Fruit fly (Drosophila melanogaster) whole organism, embryonic: ENCODE measurements around the gene CG43750.

Experiments used
- Adf1 ChIP-seq: fragments of 200-800 bp; sonication (Bioruptor generic); IDR thresholded peaks from 2 replicates; pipeline ENCODE4 v1.3.6; 2022; ENCODE audit warnings: missing biosample characterization, missing genetic modification characterization
- B-H2 ChIP-seq: fragments of 200-800 bp; sonication (Bioruptor generic); optimal IDR thresholded peaks from 2 replicates; lab custom pipeline; 2018; ENCODE audit warnings: missing biosample characterization, mild to moderate bottlenecking, missing genetic modification characterization
- BEAF-32 ChIP-seq: fragments of 200-800 bp; sonication (Bioruptor generic); optimal IDR thresholded peaks from 3 replicates; lab custom pipeline; 2017; ENCODE audit warnings: missing biosample characterization, missing genetic modification characterization, mild to moderate bottlenecking, moderate library complexity, missing genetic modification reagents
- CG11696 ChIP-seq: fragments of 200-800 bp; sonication (Bioruptor generic); IDR thresholded peaks from 2 replicates; pipeline ENCODE4 v1.3.6; 2022; ENCODE audit warnings: missing biosample characterization, missing genetic modification characterization
- CG13424 ChIP-seq: fragments of 200-800 bp; sonication (Bioruptor generic); optimal IDR thresholded peaks from 2 replicates; lab custom pipeline; 2019; ENCODE audit warnings: missing biosample characterization, mild to moderate bottlenecking, missing genetic modification characterization, moderate library complexity
- CG14014 ChIP-seq: fragments of 200-800 bp; sonication (Bioruptor generic); IDR thresholded peaks from 2 replicates; pipeline ENCODE4 v1.3.6; 2022; ENCODE audit warnings: missing biosample characterization, missing genetic modification characterization
- CG14441 ChIP-seq: fragments of 200-800 bp; sonication (Bioruptor generic); IDR thresholded peaks from 2 replicates; pipeline ENCODE4 v1.3.6; 2022; ENCODE audit warnings: missing biosample characterization, missing genetic modification characterization
- CG15479 ChIP-seq: fragments of 200-800 bp; sonication (Bioruptor generic); optimal IDR thresholded peaks from 3 replicates; lab custom pipeline; 2019; ENCODE audit warnings: missing biosample characterization, mild to moderate bottlenecking, missing genetic modification characterization, moderate library complexity
- CG1602 ChIP-seq: fragments of 200-800 bp; sonication (Bioruptor generic); optimal IDR thresholded peaks from 3 replicates; lab custom pipeline; 2016; ENCODE audit warnings: missing biosample characterization, missing genetic modification characterization
- CG17328 ChIP-seq: fragments of 200-800 bp; sonication (Bioruptor generic); IDR thresholded peaks from 2 replicates; pipeline ENCODE4 v1.3.6; 2022; ENCODE audit warnings: missing biosample characterization, missing genetic modification characterization
- CG17359 ChIP-seq: fragments of 200-800 bp; sonication (Bioruptor generic); optimal IDR thresholded peaks from 3 replicates; lab custom pipeline; 2018; ENCODE audit warnings: missing biosample characterization, mild to moderate bottlenecking, missing genetic modification characterization, moderate library complexity
- CG1792 ChIP-seq: fragments of 200-800 bp; sonication (Bioruptor generic); optimal IDR thresholded peaks from 2 replicates; lab custom pipeline; 2016; ENCODE audit warnings: missing biosample characterization, missing genetic modification characterization
- CG32767 ChIP-seq: fragments of 200-800 bp; sonication (Bioruptor generic); IDR thresholded peaks from 2 replicates; pipeline ENCODE4 v1.3.6; 2022; ENCODE audit warnings: missing biosample characterization, missing genetic modification characterization
- CG4360 ChIP-seq: fragments of 200-800 bp; sonication (Bioruptor generic); IDR thresholded peaks from 2 replicates; pipeline ENCODE4 v1.3.6; 2022; ENCODE audit warnings: missing biosample characterization, missing genetic modification characterization
- CG4617 ChIP-seq: fragments of 200-800 bp; sonication (Bioruptor generic); optimal IDR thresholded peaks from 3 replicates; lab custom pipeline; 2016; ENCODE audit warnings: missing biosample characterization, missing genetic modification characterization, borderline replicate concordance
- CG6175 ChIP-seq: fragments of 200-800 bp; sonication (Bioruptor generic); IDR thresholded peaks from 3 replicates; pipeline ENCODE4 v1.3.6; 2022; ENCODE audit warnings: missing biosample characterization, missing genetic modification characterization
- CG8089 ChIP-seq: fragments of 200-800 bp; sonication (Bioruptor generic); optimal IDR thresholded peaks from 3 replicates; lab custom pipeline; 2016; ENCODE audit warnings: missing biosample characterization, missing genetic modification characterization
- CG8478 ChIP-seq: fragments of >200 bp; optimal IDR thresholded peaks from 2 replicates; lab custom pipeline; 2018
- CG9817 ChIP-seq: fragments of 200-800 bp; sonication (Bioruptor generic); optimal IDR thresholded peaks from 2 replicates; lab custom pipeline; 2018; ENCODE audit warnings: missing biosample characterization, mild to moderate bottlenecking, missing genetic modification characterization, moderate library complexity
- CG9932 ChIP-seq: fragments of 200-800 bp; sonication (Bioruptor generic); IDR thresholded peaks from 2 replicates; pipeline ENCODE4 v1.3.6; 2022; ENCODE audit warnings: missing biosample characterization, missing genetic modification characterization
- CTCF ChIP-seq: fragments of 200-800 bp; sonication (Bioruptor generic); optimal IDR thresholded peaks from 2 replicates; lab custom pipeline; 2017; ENCODE audit warnings: missing biosample characterization, mild to moderate bottlenecking, missing genetic modification characterization, moderate library complexity
- Camta ChIP-seq: fragments of 200-800 bp; sonication (Bioruptor generic); optimal IDR thresholded peaks from 2 replicates; lab custom pipeline; 2016; ENCODE audit warnings: missing biosample characterization, missing genetic modification characterization
- D19A ChIP-seq: fragments of 200-800 bp; optimal IDR thresholded peaks from 3 replicates; lab custom pipeline; 2019; ENCODE audit warnings: missing biosample characterization, mild to moderate bottlenecking, missing genetic modification characterization, moderate library complexity
- E2f2 ChIP-seq: fragments of 200-800 bp; sonication (Bioruptor generic); IDR thresholded peaks from 2 replicates; pipeline ENCODE4 v1.3.6; 2022; ENCODE audit warnings: missing biosample characterization, missing genetic modification characterization
- Elba2 ChIP-seq: fragments of 200-800 bp; sonication (Bioruptor generic); optimal IDR thresholded peaks from 3 replicates; lab custom pipeline; 2016; ENCODE audit warnings: missing biosample characterization, missing genetic modification characterization
- Ets65A ChIP-seq: fragments of 200-800 bp; sonication (Bioruptor generic); peaks from one replicate; lab custom pipeline; 2016; ENCODE audit warnings: missing biosample characterization, missing genetic modification characterization
- Hmx ChIP-seq: fragments of 200-800 bp; sonication (Bioruptor generic); optimal IDR thresholded peaks from 2 replicates; lab custom pipeline; 2016; ENCODE audit warnings: missing biosample characterization, missing genetic modification characterization
- Hsf ChIP-seq: fragments of 200-800 bp; sonication (Bioruptor generic); optimal IDR thresholded peaks from 3 replicates; lab custom pipeline; 2016; ENCODE audit warnings: missing biosample characterization, missing genetic modification characterization
- Mes4 ChIP-seq: fragments of 200-800 bp; sonication (Bioruptor generic); optimal IDR thresholded peaks from 2 replicates; lab custom pipeline; 2016; ENCODE audit warnings: missing biosample characterization, missing genetic modification characterization
- Pdp1 ChIP-seq, 2 experiments: fragments of 200-800 bp; sonication (Bioruptor generic); optimal IDR thresholded peaks; 3 replicates each; lab custom pipeline; 2016; ENCODE audit warnings: missing biosample characterization in 2 of 2, missing genetic modification characterization in 2 of 2, mild to moderate bottlenecking in 1 of 2, moderate library complexity in 1 of 2
- Sox100B ChIP-seq: fragments of 200-800 bp; sonication (Bioruptor generic); optimal IDR thresholded peaks from 3 replicates; lab custom pipeline; 2018; ENCODE audit warnings: missing biosample characterization, mild to moderate bottlenecking, missing genetic modification characterization
- Trl ChIP-seq, 3 experiments: fragments of >200 bp in 2 of 3; fragments of 200-800 bp in 1 of 3; sonication (Bioruptor generic) in 1 of 3; optimal IDR thresholded peaks; 2 replicates in 1 of 3; 3 replicates in 2 of 3; lab custom pipeline; 2016 to 2017; ENCODE audit warnings: missing biosample characterization in 1 of 3, missing genetic modification characterization in 1 of 3
- Xrp1 ChIP-seq: fragments of 200-800 bp; sonication (Bioruptor generic); IDR thresholded peaks from 2 replicates; pipeline ENCODE4 v1.3.6; 2022; ENCODE audit warnings: missing biosample characterization, missing genetic modification characterization
- abd-A ChIP-seq: fragments of 200-800 bp; sonication (Bioruptor generic); optimal IDR thresholded peaks from 3 replicates; lab custom pipeline; 2019; ENCODE audit warnings: missing biosample characterization, mild to moderate bottlenecking, missing genetic modification characterization, moderate library complexity
- bbx ChIP-seq: fragments of 200-800 bp; sonication (Bioruptor generic); IDR thresholded peaks from 2 replicates; pipeline ENCODE4 v1.3.6; 2022; ENCODE audit warnings: missing biosample characterization, missing genetic modification characterization; ENCODE audit not compliant: partially characterized antibody
- cato ChIP-seq: fragments of 200-800 bp; sonication (Bioruptor generic); optimal IDR thresholded peaks from 2 replicates; lab custom pipeline; 2016; ENCODE audit warnings: missing biosample characterization, missing genetic modification characterization, borderline replicate concordance
- chif ChIP-seq, 2 experiments: fragments of 200-800 bp; sonication (Bioruptor generic); optimal IDR thresholded peaks; 3 replicates each; lab custom pipeline; 2016; ENCODE audit warnings: missing biosample characterization in 2 of 2, missing genetic modification characterization in 2 of 2
- chinmo ChIP-seq: fragments of 200-800 bp; sonication (Bioruptor generic); IDR thresholded peaks from 4 replicates; pipeline ENCODE4 v1.3.6; 2022; ENCODE audit warnings: missing biosample characterization, missing genetic modification characterization; ENCODE audit not compliant: partially characterized antibody
- chm ChIP-seq: fragments of 200-800 bp; sonication (Bioruptor generic); IDR thresholded peaks from 2 replicates; pipeline ENCODE4 v1.3.6; 2022; ENCODE audit warnings: missing biosample characterization, missing genetic modification characterization
- croc ChIP-seq: fragments of 200-800 bp; sonication (Bioruptor generic); conservative IDR thresholded peaks from 3 replicates; pipeline ENCODE4 v1.3.6; 2022; ENCODE audit warnings: missing biosample characterization, missing genetic modification characterization
- dan ChIP-seq: fragments of 200-800 bp; sonication (Bioruptor generic); IDR thresholded peaks from 2 replicates; pipeline ENCODE4 v1.3.6; 2022; ENCODE audit warnings: missing biosample characterization, missing genetic modification characterization
- fu2 ChIP-seq: fragments of 200-800 bp; sonication (Bioruptor generic); optimal IDR thresholded peaks from 2 replicates; lab custom pipeline; 2016; ENCODE audit warnings: missing biosample characterization, missing genetic modification characterization
- p53 ChIP-seq: fragments of 200-800 bp; sonication (Bioruptor generic); optimal IDR thresholded peaks from 2 replicates; lab custom pipeline; 2016; ENCODE audit warnings: missing biosample characterization, missing genetic modification characterization
- run ChIP-seq: fragments of 200-800 bp; sonication (Bioruptor generic); optimal IDR thresholded peaks from 3 replicates; lab custom pipeline; 2018; ENCODE audit warnings: missing biosample characterization, mild to moderate bottlenecking, missing genetic modification characterization
- salm ChIP-seq: fragments of 200-800 bp; sonication (Bioruptor generic); optimal IDR thresholded peaks from 2 replicates; lab custom pipeline; 2018; ENCODE audit warnings: missing biosample characterization, mild to moderate bottlenecking, missing genetic modification characterization
- slou ChIP-seq: fragments of 200-800 bp; sonication (Bioruptor generic); optimal IDR thresholded peaks from 3 replicates; lab custom pipeline; 2016; ENCODE audit warnings: missing biosample characterization, missing genetic modification characterization
- tap ChIP-seq: fragments of 200-800 bp; optimal IDR thresholded peaks from 3 replicates; lab custom pipeline; 2019; ENCODE audit warnings: missing biosample characterization, mild to moderate bottlenecking, missing genetic modification characterization, moderate library complexity
- tll ChIP-seq, 2 experiments: fragments of 200-800 bp in 1 of 2; fragments of >200 bp in 1 of 2; sonication (Bioruptor generic) in 1 of 2; optimal IDR thresholded peaks; 2 replicates each; lab custom pipeline; 2017 to 2019; ENCODE audit warnings: missing biosample characterization in 2 of 2, missing genetic modification characterization in 2 of 2, mild to moderate bottlenecking in 1 of 2, moderate library complexity in 1 of 2
- unpg ChIP-seq: fragments of 200-800 bp; sonication (Bioruptor generic); optimal IDR thresholded peaks from 3 replicates; lab custom pipeline; 2018; ENCODE audit warnings: missing biosample characterization, mild to moderate bottlenecking, missing genetic modification characterization, moderate library complexity

Gene CG43750

DNA sequence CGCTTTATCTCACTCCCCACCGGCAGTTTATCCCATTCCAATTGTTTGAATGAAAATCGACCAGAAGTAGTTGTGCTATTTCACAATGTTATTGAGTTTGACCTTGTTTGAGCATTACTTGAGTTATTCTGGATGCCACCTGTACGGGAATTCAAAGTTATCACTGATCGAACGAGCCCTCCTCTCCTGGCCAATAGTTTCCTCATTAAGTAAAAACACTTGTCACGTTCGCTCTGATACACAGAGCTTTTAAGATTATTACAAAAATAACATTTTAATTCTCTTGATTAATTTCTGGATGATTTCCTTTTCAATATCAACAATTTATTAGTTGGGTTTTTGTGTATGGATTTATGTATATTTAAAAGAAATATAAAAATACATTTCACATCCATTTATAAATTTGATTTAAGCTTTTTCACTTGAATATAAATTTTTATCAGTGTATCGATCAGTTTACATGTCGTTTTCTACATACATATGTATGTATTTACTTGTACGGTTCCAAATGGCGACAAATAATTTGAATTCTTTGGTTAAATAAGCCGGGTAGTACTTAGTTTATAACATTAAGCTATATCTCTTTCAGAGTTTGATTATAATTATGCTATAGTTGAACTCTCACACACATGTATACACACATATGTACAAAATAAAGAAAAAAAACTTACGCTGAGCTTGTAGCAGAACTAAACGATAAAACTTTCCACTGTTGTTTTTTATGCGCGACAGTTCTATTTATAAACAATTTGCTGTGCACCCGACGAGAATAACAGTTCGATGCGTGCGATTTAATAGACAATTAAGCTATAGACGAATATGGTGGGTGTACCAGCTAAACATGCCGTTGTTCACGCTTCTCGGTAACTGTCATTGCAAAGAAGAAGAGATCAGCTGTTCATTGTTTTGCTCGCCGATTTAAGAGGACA, 16.4 kb downstream of the CG43750 start, which contains the start of the genes CG3609 and CG15390 (continued):
- TF ChIP-seq salm (tag; lab: Kevin White, UChicago), result peak; percentile 9
- no peak for TF ChIP-seq CG15479 (GFP tag; lab: Kevin White, UChicago)
- TF ChIP-seq dan, result no peak
- TF ChIP-seq bbx (GFP tag; lab: Robert Waterston, UW), result peak; percentile 40; the same call in 1 of the 2 replicates
- TF ChIP-seq CG17328 (GFP tag; lab: Robert Waterston, UW), result peak; percentile 82
- peak; percentile 98 for TF ChIP-seq B-H2 (GFP tag; lab: Kevin White, UChicago)
- peak; percentile 58 for TF ChIP-seq p53 (GFP tag; lab: Kevin White, UChicago)
- TF ChIP-seq Hsf, result peak; percentile 89
- peak; percentile 77 to 89 for TF ChIP-seq chif (GFP tag; optimal IDR thresholded peaks at IDR 0.05; lab: Kevin White, UChicago)
- peak; percentile 52; the same call in 1 of the 2 replicates for TF ChIP-seq Adf1 (GFP tag; lab: Robert Waterston, UW)
- TF ChIP-seq Elba2, result no peak
- peak; percentile 85 for TF ChIP-seq CG4617 (GFP tag; lab: Kevin White, UChicago)
- TF ChIP-seq CG14014 (GFP tag; lab: Robert Waterston, UW), result peak; percentile 88
- peak; percentile 97 for TF ChIP-seq abd-A
- peak; percentile 81 for TF ChIP-seq unpg
- no peak for TF ChIP-seq CTCF (GFP tag; lab: Kevin White, UChicago)
- TF ChIP-seq tll (GFP tag; optimal IDR thresholded peaks at IDR 0.05; lab: Kevin White, UChicago), result no peak
- TF ChIP-seq fu2, result peak; percentile 83
- TF ChIP-seq tap (tag; lab: Kevin White, UChicago), result no peak
- TF ChIP-seq Hmx (GFP tag; lab: Kevin White, UChicago), result peak; percentile 50
- peak; percentile 81 for TF ChIP-seq CG9817 (tag; lab: Kevin White, UChicago)
- peak; percentile 83 to 92 for TF ChIP-seq Pdp1 (GFP tag; optimal IDR thresholded peaks at IDR 0.05; lab: Kevin White, UChicago)
- peak; percentile 51 for TF ChIP-seq slou
- TF ChIP-seq E2f2 (GFP tag; lab: Robert Waterston, UW), result peak; percentile 58
- peak; percentile 67 for TF ChIP-seq Camta (GFP tag; lab: Kevin White, UChicago)
- peak; percentile 97 for TF ChIP-seq CG9932
- TF ChIP-seq chm (GFP tag; lab: Robert Waterston, UW), result peak; percentile 90
- TF ChIP-seq CG17359, result peak; percentile 62
- TF ChIP-seq Mes4, result peak; percentile 82
- TF ChIP-seq CG11696, result peak; percentile 42; the same call in 1 of the 2 replicates
- peak; percentile 16 for TF ChIP-seq run (tag; lab: Kevin White, UChicago)
- peak in 1 of 2 experiments; percentile 39 for TF ChIP-seq Trl (optimal IDR thresholded peaks at IDR 0.05; lab: Kevin White, UChicago)
- TF ChIP-seq Trl (GFP tag; optimal IDR thresholded peaks at IDR 0.05; lab: Kevin White, UChicago), result peak; percentile 92
- no peak for TF ChIP-seq CG4360
- peak; percentile 37 for TF ChIP-seq CG8089
- peak; percentile 62 for TF ChIP-seq CG32767 (GFP tag; lab: Robert Waterston, UW)
- 0 out of 4 replicates have a peak, but pooled peaks have one; percentile 54 for TF ChIP-seq chinmo (GFP tag; lab: Robert Waterston, UW)
- peak; percentile 82 for TF ChIP-seq Xrp1 (GFP tag; lab: Robert Waterston, UW)
- peak; percentile 72 for TF ChIP-seq CG13424 (tag; lab: Kevin White, UChicago)
- no peak for TF ChIP-seq CG8478 (lab: Kevin White, UChicago)
- 0 out of 3 replicates have a peak, but pooled peaks have one; percentile 48 for TF ChIP-seq CG6175 (GFP tag; lab: Robert Waterston, UW)
- TF ChIP-seq D19A (tag; lab: Kevin White, UChicago), result peak; percentile 53
- TF ChIP-seq BEAF-32 (GFP tag; lab: Kevin White, UChicago), result peak; percentile 40
- peak; percentile 75 for TF ChIP-seq CG14441 (GFP tag; lab: Robert Waterston, UW)
- TF ChIP-seq cato (GFP tag; lab: Kevin White, UChicago), result peak; percentile 41
- TF ChIP-seq croc (GFP tag; lab: Robert Waterston, UW), result no peak
- peak; percentile 78 for TF ChIP-seq CG1792 (GFP tag; lab: Kevin White, UChicago)
- peak; percentile 58 for TF ChIP-seq Sox100B (GFP tag; lab: Kevin White, UChicago)
- TF ChIP-seq Ets65A (GFP tag; lab: Kevin White, UChicago), result peak; percentile 97
- TF ChIP-seq CG1602, result peak; percentile 57
